Fruit fly (Drosophila melanogaster): Measurements from ENCODE around the gene Nrx-1.

The Nrx-1 gene

DNA sequence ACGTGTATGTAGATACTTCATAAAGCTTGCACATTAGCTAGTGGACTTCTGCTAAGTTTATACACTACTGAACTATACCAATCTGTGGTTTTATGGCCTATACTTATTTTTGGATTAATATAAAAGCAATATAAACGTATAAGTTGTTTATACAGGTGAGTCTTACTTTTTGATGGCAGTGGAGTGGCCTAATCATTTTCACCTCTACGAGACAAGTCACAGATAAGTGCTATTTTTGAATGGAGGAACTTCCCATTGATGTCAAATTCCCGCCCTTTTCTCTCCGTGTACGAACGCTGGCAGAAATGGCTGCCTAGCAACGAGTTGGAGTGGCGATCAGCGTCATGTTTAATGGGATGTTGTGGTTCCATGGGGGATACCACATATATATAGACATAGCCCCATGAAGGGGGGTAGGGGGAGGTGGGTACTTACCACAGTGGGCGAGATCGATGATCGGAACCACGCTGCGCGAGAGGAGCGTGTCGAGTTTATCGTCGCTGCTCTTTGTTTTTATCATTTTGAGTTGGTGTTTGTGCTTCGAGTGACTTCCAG lies 58.1 kb downstream of the Nrx-1 start (continued):
- peak; percentile 17; the same call in 1 of the 2 replicates for TF ChIP-seq Awh (GFP tag; IDR thresholded peaks at IDR 0.05)
- TF ChIP-seq tgo (GFP tag; IDR thresholded peaks at IDR 0.05): no peak
- 0 out of 2 replicates have a peak, but pooled peaks have one; percentile 19 for TF ChIP-seq Drgx (GFP tag; IDR thresholded peaks at IDR 0.05)
- peak; percentile 26 for TF ChIP-seq dmrt99B (tag; optimal IDR thresholded peaks at IDR 0.05)
- TF ChIP-seq CG17568 (GFP tag; optimal IDR thresholded peaks at IDR 0.05): no peak
- peak; percentile 61 for TF ChIP-seq zf30C (GFP tag; optimal IDR thresholded peaks at IDR 0.05)
- no peak for TF ChIP-seq hkb (optimal IDR thresholded peaks at IDR 0.05)
- 0 out of 2 replicates have a peak, but pooled peaks have one; percentile 21 for TF ChIP-seq hkb (GFP tag; IDR thresholded peaks at IDR 0.05)
- TF ChIP-seq maf-S (GFP tag; optimal IDR thresholded peaks at IDR 0.05): no peak
- no peak for TF ChIP-seq CG3163 (GFP tag; optimal IDR thresholded peaks at IDR 0.05)
- no peak for TF ChIP-seq Scr (GFP tag; IDR thresholded peaks at IDR 0.05; ENCODE audit: partially characterized antibody)
- TF ChIP-seq CG16779 (GFP tag; IDR thresholded peaks at IDR 0.05): no peak
- TF ChIP-seq CG6689 (GFP tag; IDR thresholded peaks at IDR 0.05): peak; percentile 18; the same call in 1 of the 2 replicates
- peak; percentile 58; the same call in 1 of the 3 replicates for TF ChIP-seq CG11456 (GFP tag; IDR thresholded peaks at IDR 0.05)
- no peak for TF ChIP-seq CG11085 (GFP tag; IDR thresholded peaks at IDR 0.05)
- peak; percentile 3 for TF ChIP-seq Camta (GFP tag; optimal IDR thresholded peaks at IDR 0.05)
- no peak for TF ChIP-seq run (tag; optimal IDR thresholded peaks at IDR 0.05)
- TF ChIP-seq Ada2b (GFP tag; IDR thresholded peaks at IDR 0.05): peak; percentile 13; the same call in 1 of the 2 replicates
- TF ChIP-seq nmo (GFP tag; optimal IDR thresholded peaks at IDR 0.05): peak; percentile 42
- peak; percentile 51 for TF ChIP-seq Ptx1 (GFP tag; IDR thresholded peaks at IDR 0.05)
- TF ChIP-seq YL-1 (GFP tag; optimal IDR thresholded peaks at IDR 0.05): no peak
- TF ChIP-seq CG4730 (GFP tag; IDR thresholded peaks at IDR 0.05): 0 out of 2 replicates have a peak, but pooled peaks have one; percentile 27
- TF ChIP-seq trh (GFP tag; optimal IDR thresholded peaks at IDR 0.05): no peak
- peak; percentile 17 for TF ChIP-seq mirr (GFP tag; optimal IDR thresholded peaks at IDR 0.05)
- TF ChIP-seq ap (GFP tag; IDR thresholded peaks at IDR 0.05): 0 out of 2 replicates have a peak, but pooled peaks have one; percentile 24
- TF ChIP-seq CG7839 (tag; optimal IDR thresholded peaks at IDR 0.05): peak; percentile 38
- TF ChIP-seq Mes4 (GFP tag; optimal IDR thresholded peaks at IDR 0.05): no peak
- no peak for TF ChIP-seq HLHmδ (GFP tag; optimal IDR thresholded peaks at IDR 0.05)
- peak; percentile 27 for TF ChIP-seq Asciz (GFP tag; optimal IDR thresholded peaks at IDR 0.05)
- TF ChIP-seq grau (tag; optimal IDR thresholded peaks at IDR 0.05): no peak
- TF ChIP-seq CG13775 (GFP tag; optimal IDR thresholded peaks at IDR 0.05): peak; percentile 20
- peak; percentile 22 for TF ChIP-seq Hsf (GFP tag; optimal IDR thresholded peaks at IDR 0.05)
- TF ChIP-seq CG32532 (GFP tag; IDR thresholded peaks at IDR 0.05): peak; percentile 40; the same call in 1 of the 2 replicates
- peak; percentile 26; the same call in 2 of the 4 replicates for TF ChIP-seq Gug (GFP tag; IDR thresholded peaks at IDR 0.05)
- no peak for TF ChIP-seq Bdp1 (GFP tag; optimal IDR thresholded peaks at IDR 0.05)
- TF ChIP-seq CG30431 (GFP tag; optimal IDR thresholded peaks at IDR 0.05): no peak
- peak; percentile 36 for TF ChIP-seq D19A (tag; optimal IDR thresholded peaks at IDR 0.05)
- no peak for TF ChIP-seq sob (GFP tag; IDR thresholded peaks at IDR 0.05)
- TF ChIP-seq CG18619 (GFP tag; optimal IDR thresholded peaks at IDR 0.05): no peak
- TF ChIP-seq Ets97D (GFP tag; optimal IDR thresholded peaks at IDR 0.05): no peak
- TF ChIP-seq ssp (GFP tag; IDR thresholded peaks at IDR 0.05): 0 out of 2 replicates have a peak, but pooled peaks have one; percentile 15
- TF ChIP-seq Stat92E (GFP tag; optimal IDR thresholded peaks at IDR 0.05): no peak
- TF ChIP-seq CG10366 (GFP tag; IDR thresholded peaks at IDR 0.05): peak; percentile 35; the same call in 1 of the 2 replicates
- TF ChIP-seq chn (GFP tag; optimal IDR thresholded peaks at IDR 0.05): peak; percentile 10
- TF ChIP-seq eyg (GFP tag; optimal IDR thresholded peaks at IDR 0.05): no peak
- TF ChIP-seq Abd-B (GFP tag; optimal IDR thresholded peaks at IDR 0.05): peak; percentile 45
- TF ChIP-seq CG9817 (tag; optimal IDR thresholded peaks at IDR 0.05): peak; percentile 10
- no peak for TF ChIP-seq Tbp (GFP tag; optimal IDR thresholded peaks at IDR 0.05)
- no peak for TF ChIP-seq prd (optimal IDR thresholded peaks at IDR 0.05)
- peak; percentile 34; the same call in 1 of the 3 replicates for TF ChIP-seq prd (GFP tag; IDR thresholded peaks at IDR 0.05)
- no peak for TF ChIP-seq CG1233 (GFP tag; optimal IDR thresholded peaks at IDR 0.05)

Measured in whole organism, embryonic.